Fruit fly (Drosophila melanogaster) whole organism, prepupa: Measurements from ENCODE around the gene AdamTS-A.

ENCODE experiments used
- Blimp-1 ChIP-seq: fragments of 200-800 bp; sonication (Bioruptor generic); optimal IDR thresholded peaks from 3 replicates; lab custom pipeline; 2017; ENCODE audit warnings: missing biosample characterization, missing genetic modification characterization, mild to moderate bottlenecking, moderate library complexity, missing genetic modification reagents
- CG10669 ChIP-seq: fragments of 200-800 bp; sonication (Bioruptor generic); optimal IDR thresholded peaks from 3 replicates; lab custom pipeline; 2018; ENCODE audit warnings: missing biosample characterization, mild to moderate bottlenecking, missing genetic modification characterization, moderate library complexity
- CG11294 ChIP-seq: fragments of 200-800 bp; sonication (Bioruptor generic); IDR thresholded peaks from 2 replicates; pipeline ENCODE4 v1.3.6; 2022; ENCODE audit warnings: missing biosample characterization, missing genetic modification characterization
- CG11762 ChIP-seq: fragments of 200-800 bp; sonication (Bioruptor generic); optimal IDR thresholded peaks from 3 replicates; lab custom pipeline; 2016; ENCODE audit warnings: missing biosample characterization, missing genetic modification characterization; ENCODE audit not compliant: insufficient read depth
- CG15336 ChIP-seq: fragments of 200-800 bp; sonication (Bioruptor generic); IDR thresholded peaks from 2 replicates; pipeline ENCODE4 v1.3.6; 2022; ENCODE audit warnings: missing biosample characterization, missing genetic modification characterization
- CG16779 ChIP-seq: fragments of 200-800 bp; sonication (Bioruptor generic); optimal IDR thresholded peaks from 3 replicates; lab custom pipeline; 2017; ENCODE audit warnings: missing biosample characterization, mild to moderate bottlenecking, missing genetic modification characterization
- CG3032 ChIP-seq: fragments of 200-800 bp; optimal IDR thresholded peaks from 2 replicates; lab custom pipeline; 2019; ENCODE audit warnings: missing biosample characterization, mild to moderate bottlenecking, missing genetic modification characterization, moderate library complexity
- CG31627 ChIP-seq: fragments of 200-800 bp; sonication (Bioruptor generic); optimal IDR thresholded peaks from 3 replicates; lab custom pipeline; 2016; ENCODE audit warnings: missing biosample characterization, missing genetic modification characterization
- CG32006 ChIP-seq: fragments of 200-800 bp; sonication (Bioruptor generic); optimal IDR thresholded peaks from 3 replicates; lab custom pipeline; 2017; ENCODE audit warnings: missing biosample characterization, mild to moderate bottlenecking, missing genetic modification characterization
- CG34406 ChIP-seq: fragments of 200-800 bp; sonication (Bioruptor generic); optimal IDR thresholded peaks from 3 replicates; lab custom pipeline; 2016; ENCODE audit warnings: missing biosample characterization, missing genetic modification characterization
- CG3919 ChIP-seq: fragments of 200-800 bp; sonication (Bioruptor generic); optimal IDR thresholded peaks from 3 replicates; lab custom pipeline; 2016; ENCODE audit warnings: missing biosample characterization, missing genetic modification characterization
- CG6276 ChIP-seq: fragments of 200-800 bp; sonication (Bioruptor generic); optimal IDR thresholded peaks from 2 replicates; lab custom pipeline; 2017; ENCODE audit warnings: missing biosample characterization, mild to moderate bottlenecking, missing genetic modification characterization
- CG6792 ChIP-seq: fragments of 200-800 bp; sonication (Bioruptor generic); optimal IDR thresholded peaks from 3 replicates; lab custom pipeline; 2016; ENCODE audit warnings: missing biosample characterization, missing genetic modification characterization
- CG6808 ChIP-seq: fragments of 200-800 bp; sonication (Bioruptor generic); optimal IDR thresholded peaks from 3 replicates; lab custom pipeline; 2017; ENCODE audit warnings: missing biosample characterization, missing genetic modification characterization, mild to moderate bottlenecking, moderate library complexity, missing genetic modification reagents
- CG6854 ChIP-seq: fragments of 200-800 bp; sonication (Bioruptor generic); optimal IDR thresholded peaks from 2 replicates; lab custom pipeline; 2017; ENCODE audit warnings: missing biosample characterization, mild to moderate bottlenecking, missing genetic modification characterization
- CG7368 ChIP-seq: fragments of 200-800 bp; sonication (Bioruptor generic); optimal IDR thresholded peaks from 3 replicates; lab custom pipeline; 2016; ENCODE audit warnings: missing biosample characterization, missing genetic modification characterization
- CG8119 ChIP-seq: fragments of 200-800 bp; sonication (Bioruptor generic); IDR thresholded peaks from 3 replicates; pipeline ENCODE4 v1.3.6; 2022; ENCODE audit warnings: missing biosample characterization, missing genetic modification characterization
- CG8319 ChIP-seq: fragments of 200-800 bp; sonication (Bioruptor generic); optimal IDR thresholded peaks from 3 replicates; lab custom pipeline; 2016; ENCODE audit warnings: missing biosample characterization, missing genetic modification characterization
- CG9139 ChIP-seq: fragments of 200-800 bp; sonication (Bioruptor generic); optimal IDR thresholded peaks from 3 replicates; lab custom pipeline; 2017; ENCODE audit warnings: missing biosample characterization, mild to moderate bottlenecking, missing genetic modification characterization
- Eip78C ChIP-seq: fragments of 200-800 bp; sonication (Bioruptor generic); peaks from one replicate; lab custom pipeline; 2016; ENCODE audit warnings: missing biosample characterization, missing genetic modification characterization
- Ets96B ChIP-seq: fragments of 200-800 bp; optimal IDR thresholded peaks from 2 replicates; lab custom pipeline; 2019; ENCODE audit warnings: missing biosample characterization, mild to moderate bottlenecking, missing genetic modification characterization, moderate library complexity
- Gug ChIP-seq: fragments of 200-800 bp; sonication (Bioruptor generic); IDR thresholded peaks from 2 replicates; pipeline ENCODE4 v1.3.6; 2022; ENCODE audit warnings: missing biosample characterization, missing genetic modification characterization
- Hr38 ChIP-seq: sonication (Bioruptor generic); optimal IDR thresholded peaks from 2 replicates; lab custom pipeline; 2016; ENCODE audit warnings: missing biosample characterization, missing genetic modification characterization
- Met ChIP-seq: fragments of 200-800 bp; sonication (Bioruptor generic); optimal IDR thresholded peaks from 3 replicates; lab custom pipeline; 2016; ENCODE audit warnings: missing biosample characterization, missing genetic modification characterization
- Sox102F ChIP-seq: fragments of 200-800 bp; sonication (Bioruptor generic); optimal IDR thresholded peaks from 2 replicates; lab custom pipeline; 2016; ENCODE audit warnings: missing biosample characterization, mild to moderate bottlenecking, missing genetic modification characterization
- Sox14 ChIP-seq: fragments of 200-800 bp; sonication (Bioruptor generic); optimal IDR thresholded peaks from 3 replicates; lab custom pipeline; 2016; ENCODE audit warnings: missing biosample characterization, missing genetic modification characterization
- achi ChIP-seq: fragments of 200-800 bp; sonication (Bioruptor generic); optimal IDR thresholded peaks from 3 replicates; lab custom pipeline; 2016; ENCODE audit warnings: missing biosample characterization, missing genetic modification characterization
- acj6 ChIP-seq: fragments of 200-800 bp; sonication (Bioruptor generic); optimal IDR thresholded peaks from 3 replicates; lab custom pipeline; 2016; ENCODE audit warnings: missing biosample characterization, missing genetic modification characterization
- dac ChIP-seq: fragments of 200-800 bp; sonication (Bioruptor generic); optimal IDR thresholded peaks from 2 replicates; lab custom pipeline; 2017; ENCODE audit warnings: missing biosample characterization, mild to moderate bottlenecking, missing genetic modification characterization
- eg ChIP-seq: fragments of 200-800 bp; sonication (Bioruptor generic); IDR thresholded peaks from 3 replicates; pipeline ENCODE4 v1.3.6; 2022; ENCODE audit warnings: missing biosample characterization, missing genetic modification characterization
- esn ChIP-seq: fragments of 200-800 bp; sonication (Bioruptor generic); optimal IDR thresholded peaks from 2 replicates; lab custom pipeline; 2016; ENCODE audit warnings: missing biosample characterization, mild to moderate bottlenecking, missing genetic modification characterization, moderate library complexity
- fd85E ChIP-seq: fragments of 200-800 bp; sonication (Bioruptor generic); optimal IDR thresholded peaks from 3 replicates; lab custom pipeline; 2016; ENCODE audit warnings: missing biosample characterization, missing genetic modification characterization
- fkh ChIP-seq: fragments of 200-800 bp; sonication (Bioruptor generic); optimal IDR thresholded peaks from 3 replicates; lab custom pipeline; 2017; ENCODE audit warnings: missing biosample characterization, mild to moderate bottlenecking, missing genetic modification characterization, moderate library complexity
- net ChIP-seq: fragments of 200-800 bp; sonication (Bioruptor generic); optimal IDR thresholded peaks from 3 replicates; lab custom pipeline; 2016; ENCODE audit warnings: missing biosample characterization, missing genetic modification characterization
- pdm3 ChIP-seq: fragments of 200-800 bp; sonication (Bioruptor generic); optimal IDR thresholded peaks from 3 replicates; lab custom pipeline; 2016; ENCODE audit warnings: missing biosample characterization, missing genetic modification characterization
- salr ChIP-seq, 2 experiments: fragments of 200-800 bp; sonication (Bioruptor generic); optimal IDR thresholded peaks; 3 replicates each; lab custom pipeline; 2016 to 2018; ENCODE audit warnings: missing biosample characterization in 2 of 2, missing genetic modification characterization in 2 of 2, mild to moderate bottlenecking in 1 of 2
- ss ChIP-seq, 2 experiments: fragments of 200-800 bp; sonication (Bioruptor generic); optimal IDR thresholded peaks; 2 replicates in 1 of 2; 3 replicates in 1 of 2; lab custom pipeline; 2017 to 2018; ENCODE audit warnings: mild to moderate bottlenecking in 2 of 2, missing biosample characterization in 2 of 2, missing genetic modification characterization in 2 of 2, moderate library complexity in 1 of 2
- svp ChIP-seq: fragments of 200-800 bp; sonication (Bioruptor generic); peaks from one replicate; lab custom pipeline; 2016; ENCODE audit warnings: missing biosample characterization, missing genetic modification characterization
- vri ChIP-seq: fragments of 200-800 bp; sonication (Bioruptor generic); optimal IDR thresholded peaks from 3 replicates; lab custom pipeline; 2016; ENCODE audit warnings: missing biosample characterization, mild to moderate bottlenecking, missing genetic modification characterization

The AdamTS-A gene

dm6 chr3R:15427818-15428199 is 48.2 kb downstream of the AdamTS-A start (continued):
- TF ChIP-seq eg (GFP tag; lab: Robert Waterston, UW) (peak; percentile 75; the same call in 2 of the 3 replicates), CG31627 (GFP tag; lab: Kevin White, UChicago) (peak; percentile 93), CG8319 (GFP tag; lab: Kevin White, UChicago) (peak; percentile 55), CG16779 (tag; lab: Kevin White, UChicago) (peak; percentile 33), CG34406 (peak; percentile 79), CG6792 (peak; percentile 85), Hr38 (GFP tag; lab: Kevin White, UChicago) (no peak), CG11762 (GFP tag; lab: Kevin White, UChicago) (peak; percentile 50), Met (peak; percentile 94), CG6808 (GFP tag; lab: Kevin White, UChicago) (no peak)

dm6 chr3R:15427199-15427817 is 48.7 kb downstream of the AdamTS-A start:
- TF ChIP-seq salr (GFP tag; optimal IDR thresholded peaks at IDR 0.05; lab: Kevin White, UChicago) = no peak
- no peak for TF ChIP-seq fkh
- no peak for TF ChIP-seq CG7368
- peak; percentile 34 for TF ChIP-seq Eip78C (GFP tag; lab: Kevin White, UChicago)
- no peak for TF ChIP-seq svp (GFP tag; lab: Kevin White, UChicago)
- no peak for TF ChIP-seq Gug
- 0 out of 3 replicates have a peak, but pooled peaks have one; percentile 12 for TF ChIP-seq eg (GFP tag; lab: Robert Waterston, UW)
- no peak for TF ChIP-seq esn (GFP tag; lab: Kevin White, UChicago)
- TF ChIP-seq Ets96B = no peak
- TF ChIP-seq Blimp-1 (GFP tag; lab: Kevin White, UChicago) = peak; percentile 99
- TF ChIP-seq CG6276 = no peak
- no peak for TF ChIP-seq CG8319 (GFP tag; lab: Kevin White, UChicago)
- TF ChIP-seq CG10669 (GFP tag; lab: Kevin White, UChicago) = no peak
- peak; percentile 88 for TF ChIP-seq CG6854
- TF ChIP-seq Hr38 (GFP tag; lab: Kevin White, UChicago) = no peak
- TF ChIP-seq Sox14 (GFP tag; lab: Kevin White, UChicago) = no peak
- TF ChIP-seq achi (GFP tag; lab: Kevin White, UChicago) = no peak
- TF ChIP-seq vri (GFP tag; lab: Kevin White, UChicago) = no peak
- TF ChIP-seq pdm3 (GFP tag; lab: Kevin White, UChicago) = no peak
- TF ChIP-seq CG8119 (GFP tag; lab: Robert Waterston, UW) = no peak
- no peak for TF ChIP-seq CG32006 (GFP tag; lab: Kevin White, UChicago)
- TF ChIP-seq CG9139 (GFP tag; lab: Kevin White, UChicago) = no peak
- TF ChIP-seq CG16779 (tag; lab: Kevin White, UChicago) = no peak
- no peak for TF ChIP-seq acj6
- peak; percentile 7 for TF ChIP-seq Sox102F (GFP tag; lab: Kevin White, UChicago)
- no peak for TF ChIP-seq CG11294 (GFP tag; lab: Robert Waterston, UW)
- no peak for TF ChIP-seq net
- no peak for TF ChIP-seq ss (GFP tag; optimal IDR thresholded peaks at IDR 0.05; lab: Kevin White, UChicago)
- no peak for TF ChIP-seq CG3919 (GFP tag; lab: Kevin White, UChicago)
- TF ChIP-seq CG11762 (GFP tag; lab: Kevin White, UChicago) = no peak
- TF ChIP-seq CG3032 (tag; lab: Kevin White, UChicago) = no peak
- no peak for TF ChIP-seq CG15336
- TF ChIP-seq Met = no peak
- TF ChIP-seq fd85E (GFP tag; lab: Kevin White, UChicago) = no peak
- TF ChIP-seq dac = no peak
- TF ChIP-seq CG34406 = no peak
